Worm (Caenorhabditis elegans): ENCODE data around the gene F53F4.7.
A peak's percentile ranks its signal among the peaks of the same experiment; 100 is the strongest.

Gene F53F4.7

DNA sequence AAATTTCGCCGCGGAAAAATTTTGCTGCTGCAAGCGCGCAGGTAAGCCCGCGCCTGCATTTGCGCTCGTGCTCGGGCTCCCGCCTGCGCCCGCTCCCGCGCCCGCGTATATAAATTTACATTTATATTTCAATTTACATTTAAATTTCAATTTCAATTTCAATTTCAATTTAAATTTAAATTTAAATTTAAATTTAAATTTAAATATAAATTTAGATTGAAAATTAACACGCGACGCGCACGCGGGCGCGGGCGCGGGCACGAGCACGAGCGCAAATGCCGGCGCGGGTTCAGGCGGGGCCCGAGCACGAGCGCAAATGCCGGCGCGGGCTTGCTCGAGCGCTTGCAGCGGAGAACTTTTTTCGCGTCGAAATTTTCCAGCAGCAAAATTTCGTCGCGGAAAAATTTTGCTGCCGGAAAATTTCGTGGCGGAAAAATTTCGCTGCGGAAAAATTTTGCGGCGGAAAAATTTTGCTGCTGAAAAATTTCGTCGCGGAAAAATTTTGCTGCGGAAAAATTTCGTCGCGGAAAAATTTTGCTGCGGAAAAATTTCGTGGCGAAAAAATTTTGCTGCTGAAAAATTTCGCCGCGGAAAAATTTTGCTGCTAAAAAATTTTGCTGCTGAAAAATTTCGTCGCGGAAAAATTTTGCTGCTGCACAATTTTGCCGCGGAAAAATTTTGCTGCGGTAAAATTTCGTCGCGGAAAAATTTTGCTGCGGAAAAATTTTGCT is 32.2 kb upstream of the F53F4.7 start:
- peak; percentile 73; the same call in 1 of the 2 replicates for TF ChIP-seq Y48G9A.11 (GFP tag; IDR thresholded peaks at IDR 0.05)
- peak; percentile 40; the same call in 1 of the 2 replicates for TF ChIP-seq nhr-42 (GFP tag; IDR thresholded peaks at IDR 0.05)
- TF ChIP-seq mdt-29 (GFP tag; IDR thresholded peaks at IDR 0.05), result no peak
- peak; percentile 11 for TF ChIP-seq sdz-12 (GFP tag; optimal IDR thresholded peaks at IDR 0.05)
- TF ChIP-seq vab-7 (GFP tag; IDR thresholded peaks at IDR 0.05), result peak; percentile 47; the same call in 1 of the 2 replicates
- peak; percentile 30; the same call in 1 of the 2 replicates for TF ChIP-seq php-3 (GFP tag; IDR thresholded peaks at IDR 0.05)
- 0 out of 2 replicates have a peak, but pooled peaks have one; percentile 46 for TF ChIP-seq nhr-41 (GFP tag; IDR thresholded peaks at IDR 0.05)
- TF ChIP-seq madf-9 (GFP tag; conservative IDR thresholded peaks at IDR 0.05), result 0 out of 2 replicates have a peak, but pooled peaks have one; percentile 24
- no peak for TF ChIP-seq ztf-11 (tag; optimal IDR thresholded peaks at IDR 0.05)
- peak; percentile 74; the same call in 1 of the 2 replicates for TF ChIP-seq D1046.2 (GFP tag; IDR thresholded peaks at IDR 0.05)
- TF ChIP-seq Y75B8A.6 (GFP tag; IDR thresholded peaks at IDR 0.05), result peak; percentile 46; the same call in 1 of the 2 replicates
- no peak for TF ChIP-seq unc-130 (GFP tag; optimal IDR thresholded peaks at IDR 0.05)
- peak; percentile 90 for TF ChIP-seq F44E2.7 (GFP tag; IDR thresholded peaks at IDR 0.05)
- TF ChIP-seq lin-38 (GFP tag; IDR thresholded peaks at IDR 0.05), result peak; percentile 26; the same call in 1 of the 2 replicates
- peak; percentile 68 for TF ChIP-seq tra-1 (GFP tag; IDR thresholded peaks at IDR 0.05)
- peak; percentile 87 for TF ChIP-seq egl-43 (GFP tag; IDR thresholded peaks at IDR 0.05)
- TF ChIP-seq ctbp-1 (GFP tag; IDR thresholded peaks at IDR 0.05), result 0 out of 2 replicates have a peak, but pooled peaks have one; percentile 58
- peak; percentile 69; the same call in 1 of the 2 replicates for TF ChIP-seq dmd-8 (GFP tag; IDR thresholded peaks at IDR 0.05)
- TF ChIP-seq ZK337.2 (GFP tag; IDR thresholded peaks at IDR 0.05), result peak; percentile 24; the same call in 1 of the 2 replicates
- 0 out of 2 replicates have a peak, but pooled peaks have one; percentile 8 for TF ChIP-seq lin-1 (GFP tag; IDR thresholded peaks at IDR 0.05)
- TF ChIP-seq daf-19 (GFP tag; conservative IDR thresholded peaks at IDR 0.05), result no peak
- TF ChIP-seq ceh-62 (tag; optimal IDR thresholded peaks at IDR 0.05), result no peak
- peak; percentile 100 for TF ChIP-seq pha-4 (GFP tag; IDR thresholded peaks at IDR 0.05)
- TF ChIP-seq pha-4 (tag; optimal IDR thresholded peaks at IDR 0.05), result no peak
- TF ChIP-seq nhr-25 (tag; optimal IDR thresholded peaks at IDR 0.05; ENCODE audit: borderline replicate concordance, insufficient read depth), result no peak
- 0 out of 2 replicates have a peak, but pooled peaks have one; percentile 33 for TF ChIP-seq mxl-2 (GFP tag; conservative IDR thresholded peaks at IDR 0.05)
- peak; percentile 100 for TF ChIP-seq set-16 (GFP tag; IDR thresholded peaks at IDR 0.05)
- TF ChIP-seq spr-1 (tag; optimal IDR thresholded peaks at IDR 0.05), result no peak
- TF ChIP-seq tag-97 (GFP tag; IDR thresholded peaks at IDR 0.05), result peak; percentile 78; the same call in 1 of the 2 replicates
- peak; percentile 38; the same call in 1 of the 2 replicates for TF ChIP-seq snpc-1.2 (GFP tag; IDR thresholded peaks at IDR 0.05)
- TF ChIP-seq dmd-9 (GFP tag; IDR thresholded peaks at IDR 0.05), result peak; percentile 73; the same call in 1 of the 2 replicates
- TF ChIP-seq daf-8 (GFP tag; IDR thresholded peaks at IDR 0.05), result no peak
- TF ChIP-seq madf-5 (GFP tag; IDR thresholded peaks at IDR 0.05), result peak in 1 of 2 experiments; percentile 81; a peak in 2 of 4 replicates
- TF ChIP-seq dve-1 (tag; optimal IDR thresholded peaks at IDR 0.05; ENCODE audit: insufficient read depth), result no peak

DNA sequence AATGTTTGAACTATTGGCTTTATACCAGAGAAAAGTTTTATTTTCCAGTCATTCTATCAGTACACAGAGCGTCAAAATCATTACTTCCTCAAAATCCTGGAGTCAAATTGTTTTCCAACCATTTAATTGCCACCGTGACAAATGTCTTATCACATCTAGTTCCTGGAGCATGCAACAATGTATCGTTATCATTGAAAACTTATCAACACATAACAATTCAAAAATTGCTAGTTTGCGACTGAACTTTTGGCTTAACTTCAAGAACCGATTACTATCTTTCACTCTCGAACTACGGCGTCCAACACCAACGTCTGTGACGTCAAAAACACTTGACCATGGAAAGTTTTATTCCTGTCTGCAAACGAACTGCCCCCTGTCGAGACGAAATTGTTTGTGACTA is 24.3 kb upstream of the F53F4.7 start:
- TF ChIP-seq dmd-8 (GFP tag; IDR thresholded peaks at IDR 0.05) (no peak), spr-3 (GFP tag; optimal IDR thresholded peaks at IDR 0.05) (no peak), zip-11 (GFP tag; IDR thresholded peaks at IDR 0.05) (no peak), jun-1 (tag; optimal IDR thresholded peaks at IDR 0.05) (no peak), zfp-2 (tag; optimal IDR thresholded peaks at IDR 0.05) (no peak), R02D3.7 (tag; optimal IDR thresholded peaks at IDR 0.05) (no peak), F26F4.8 (GFP tag; conservative IDR thresholded peaks at IDR 0.05) (no peak), lin-38 (GFP tag; IDR thresholded peaks at IDR 0.05) (no peak), lin-39 (tag; optimal IDR thresholded peaks at IDR 0.05) (no peak), ama-1 (optimal IDR thresholded peaks at IDR 0.05) (no peak), dmd-6 (GFP tag; IDR thresholded peaks at IDR 0.05) (peak; percentile 78), nhr-11 (tag; optimal IDR thresholded peaks at IDR 0.05) (no peak), ceh-82 (tag; optimal IDR thresholded peaks at IDR 0.05) (no peak), tra-1 (GFP tag; IDR thresholded peaks at IDR 0.05) (no peak), nhr-76 (tag; optimal IDR thresholded peaks at IDR 0.05) (no peak), mxl-3 (GFP tag; optimal IDR thresholded peaks at IDR 0.05) (no peak), hlh-30 (tag; optimal IDR thresholded peaks at IDR 0.05; ENCODE audit: insufficient read depth) (no peak), lin-29 (GFP tag; IDR thresholded peaks at IDR 0.05) (no peak), hlh-11 (tag; optimal IDR thresholded peaks at IDR 0.05) (peak; percentile 9)

Measured in whole organism, L4 larva.